Worm (Caenorhabditis elegans): ENCODE results near the gene F40C5.1.
"Not testable (repeated sequence)": the region's sequence is repeated elsewhere in the genome, so short reads cannot be mapped to it uniquely, and the experiment has no call there.

DNA sequence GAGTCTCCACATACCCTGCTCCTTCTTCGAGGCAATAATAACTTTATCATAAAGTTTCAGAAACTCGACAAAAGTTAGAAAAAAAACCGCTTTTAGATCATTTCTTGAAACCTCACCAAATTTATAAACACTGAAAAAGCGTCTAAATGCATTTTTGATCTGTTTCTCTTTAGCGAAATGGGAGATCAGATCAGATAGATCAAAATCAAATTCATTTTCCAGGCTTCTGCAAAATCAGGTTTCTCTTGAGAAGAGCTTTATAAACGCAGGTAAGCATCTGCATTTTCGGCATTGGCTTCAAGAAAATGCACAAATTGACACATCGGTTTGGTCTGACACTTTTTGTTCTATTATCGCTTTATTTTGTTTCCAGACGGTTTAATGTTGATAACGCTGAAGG lies at the start of gene F40C5.1:
- not testable (repeated sequence) for TF ChIP-seq him-1, W03F9.2 (tag; optimal IDR thresholded peaks at IDR 0.05)
